Fruit fly (Drosophila melanogaster) whole organism, embryonic: ENCODE data around the gene Tfb4.

Experiments used
- ATbp ChIP-seq: fragments of 200-800 bp; sonication (Bioruptor generic); optimal IDR thresholded peaks from 2 replicates; lab custom pipeline; 2017; ENCODE audit warnings: missing biosample characterization, mild to moderate bottlenecking, missing genetic modification characterization, missing genetic modification reagents
- Antp ChIP-seq: fragments of 200-800 bp; sonication (Bioruptor generic); optimal IDR thresholded peaks from 3 replicates; lab custom pipeline; 2016; ENCODE audit warnings: missing biosample characterization, missing genetic modification characterization
- Awh ChIP-seq: fragments of 200-800 bp; sonication (Bioruptor generic); IDR thresholded peaks from 2 replicates; pipeline ENCODE4, ENCODE4 v1.3.6; 2022; ENCODE audit warnings: missing biosample characterization, missing genetic modification characterization
- B-H1 ChIP-seq: fragments of 200-800 bp; sonication (Bioruptor generic); IDR thresholded peaks from 3 replicates; pipeline ENCODE4 v1.3.6; 2022; ENCODE audit warnings: missing biosample characterization, missing genetic modification characterization
- C15 ChIP-seq: fragments of 200-800 bp; sonication (Bioruptor generic); IDR thresholded peaks from 3 replicates; pipeline ENCODE4 v1.3.6; 2022; ENCODE audit warnings: missing biosample characterization, missing genetic modification characterization
- CG10543 ChIP-seq: fragments of 200-800 bp; sonication (Bioruptor generic); optimal IDR thresholded peaks from 3 replicates; lab custom pipeline; 2017; ENCODE audit warnings: missing biosample characterization, mild to moderate bottlenecking, missing genetic modification characterization, moderate library complexity
- CG13287 ChIP-seq: fragments of 200-800 bp; sonication (Bioruptor generic); IDR thresholded peaks from 2 replicates; pipeline ENCODE4 v1.3.6; 2022; ENCODE audit warnings: missing biosample characterization, missing genetic modification characterization; ENCODE audit not compliant: partially characterized antibody
- CG13894 ChIP-seq: fragments of 200-800 bp; sonication (Bioruptor generic); optimal IDR thresholded peaks from 3 replicates; lab custom pipeline; 2018; ENCODE audit warnings: missing biosample characterization, mild to moderate bottlenecking, missing genetic modification characterization, moderate library complexity
- CG17186 ChIP-seq: fragments of 200-800 bp; sonication (Bioruptor generic); optimal IDR thresholded peaks from 3 replicates; lab custom pipeline; 2017; ENCODE audit warnings: missing biosample characterization, missing genetic modification reagents, missing genetic modification characterization
- CG17359 ChIP-seq: fragments of 200-800 bp; sonication (Bioruptor generic); optimal IDR thresholded peaks from 3 replicates; lab custom pipeline; 2018; ENCODE audit warnings: missing biosample characterization, mild to moderate bottlenecking, missing genetic modification characterization, moderate library complexity
- CG17361 ChIP-seq: fragments of 200-800 bp; sonication (Bioruptor generic); IDR thresholded peaks from 3 replicates; pipeline ENCODE4 v1.3.6; 2022; ENCODE audit warnings: missing biosample characterization, missing genetic modification characterization
- CG18599 ChIP-seq: fragments of 200-800 bp; sonication (Bioruptor generic); optimal IDR thresholded peaks from 3 replicates; lab custom pipeline; 2017; ENCODE audit warnings: missing biosample characterization, missing genetic modification characterization, mild to moderate bottlenecking, moderate library complexity, missing genetic modification reagents
- CG2120 ChIP-seq: fragments of 200-800 bp; sonication (Bioruptor generic); optimal IDR thresholded peaks from 3 replicates; lab custom pipeline; 2016; ENCODE audit warnings: missing biosample characterization, missing genetic modification characterization
- CG2712 ChIP-seq: fragments of 200-800 bp; optimal IDR thresholded peaks from 3 replicates; lab custom pipeline; 2019; ENCODE audit warnings: missing biosample characterization, mild to moderate bottlenecking, missing genetic modification characterization, moderate library complexity
- CG31365 ChIP-seq: fragments of 200-800 bp; sonication (Bioruptor generic); optimal IDR thresholded peaks from 2 replicates; lab custom pipeline; 2018; ENCODE audit warnings: missing biosample characterization, mild to moderate bottlenecking, missing genetic modification characterization
- CG3163 ChIP-seq: fragments of 200-800 bp; sonication (Bioruptor generic); optimal IDR thresholded peaks from 3 replicates; lab custom pipeline; 2016; ENCODE audit warnings: missing biosample characterization, missing genetic modification characterization
- CG32532 ChIP-seq: fragments of 200-800 bp; sonication (Bioruptor generic); IDR thresholded peaks from 2 replicates; pipeline ENCODE4 v1.3.6; 2022; ENCODE audit warnings: missing biosample characterization, missing genetic modification characterization
- CG32767 ChIP-seq: fragments of 200-800 bp; sonication (Bioruptor generic); IDR thresholded peaks from 2 replicates; pipeline ENCODE4 v1.3.6; 2022; ENCODE audit warnings: missing biosample characterization, missing genetic modification characterization
- CG4707 ChIP-seq: fragments of 200-800 bp; sonication (Bioruptor generic); optimal IDR thresholded peaks from 2 replicates; lab custom pipeline; 2018; ENCODE audit warnings: missing biosample characterization, mild to moderate bottlenecking, missing genetic modification characterization, moderate library complexity
- D19A ChIP-seq: fragments of 200-800 bp; optimal IDR thresholded peaks from 3 replicates; lab custom pipeline; 2019; ENCODE audit warnings: missing biosample characterization, mild to moderate bottlenecking, missing genetic modification characterization, moderate library complexity
- Dip3 ChIP-seq: fragments of 200-800 bp; sonication (Bioruptor generic); optimal IDR thresholded peaks from 3 replicates; lab custom pipeline; 2016; ENCODE audit warnings: missing biosample characterization, missing genetic modification characterization
- Fer1 ChIP-seq: fragments of 200-800 bp; sonication (Bioruptor generic); optimal IDR thresholded peaks from 2 replicates; lab custom pipeline; 2017; ENCODE audit warnings: missing biosample characterization, mild to moderate bottlenecking, missing genetic modification characterization
- HLHmδ ChIP-seq: fragments of 200-800 bp; sonication (Bioruptor generic); optimal IDR thresholded peaks from 2 replicates; lab custom pipeline; 2018; ENCODE audit warnings: missing biosample characterization, mild to moderate bottlenecking, missing genetic modification characterization, moderate library complexity
- Hey ChIP-seq: fragments of 200-800 bp; sonication (Bioruptor generic); optimal IDR thresholded peaks from 3 replicates; lab custom pipeline; 2018; ENCODE audit warnings: missing biosample characterization, mild to moderate bottlenecking, missing genetic modification characterization
- Hsf ChIP-seq: fragments of 200-800 bp; sonication (Bioruptor generic); optimal IDR thresholded peaks from 3 replicates; lab custom pipeline; 2016; ENCODE audit warnings: missing biosample characterization, missing genetic modification characterization
- Scr ChIP-seq: fragments of 200-800 bp; sonication (Bioruptor generic); IDR thresholded peaks from 2 replicates; pipeline ENCODE4 v1.3.6; 2022; ENCODE audit warnings: missing biosample characterization, missing genetic modification characterization; ENCODE audit not compliant: partially characterized antibody
- Sox102F ChIP-seq: fragments of 200-800 bp; sonication (Bioruptor generic); optimal IDR thresholded peaks from 2 replicates; lab custom pipeline; 2018; ENCODE audit warnings: missing biosample characterization, mild to moderate bottlenecking, missing genetic modification characterization, moderate library complexity
- Trl ChIP-seq, 3 experiments: fragments of >200 bp in 2 of 3; fragments of 200-800 bp in 1 of 3; sonication (Bioruptor generic) in 1 of 3; optimal IDR thresholded peaks; 2 replicates in 1 of 3; 3 replicates in 2 of 3; lab custom pipeline; 2016 to 2017; ENCODE audit warnings: missing biosample characterization in 1 of 3, missing genetic modification characterization in 1 of 3
- ase ChIP-seq: fragments of 200-800 bp; sonication (Bioruptor generic); IDR thresholded peaks from 3 replicates; pipeline ENCODE4 v1.3.6; 2022; ENCODE audit warnings: missing biosample characterization, missing genetic modification characterization
- ci ChIP-seq: fragments of 200-800 bp; sonication (Bioruptor generic); IDR thresholded peaks from 3 replicates; pipeline ENCODE4 v1.3.6; 2022; ENCODE audit warnings: missing biosample characterization, missing genetic modification characterization
- crol ChIP-seq: fragments of 200-800 bp; sonication (Bioruptor generic); IDR thresholded peaks from 2 replicates; pipeline ENCODE4 v1.3.6; 2022; ENCODE audit warnings: missing biosample characterization, missing genetic modification characterization
- dm ChIP-seq: fragments of 200-800 bp; sonication (Bioruptor generic); optimal IDR thresholded peaks from 3 replicates; lab custom pipeline; 2016; ENCODE audit warnings: missing biosample characterization, missing genetic modification characterization
- fd102C ChIP-seq: fragments of 200-800 bp; sonication (Bioruptor generic); optimal IDR thresholded peaks from 2 replicates; lab custom pipeline; 2018; ENCODE audit warnings: missing biosample characterization, mild to moderate bottlenecking, missing genetic modification characterization, moderate library complexity
- gce ChIP-seq: fragments of 200-800 bp; sonication (Bioruptor generic); IDR thresholded peaks from 3 replicates; pipeline ENCODE4 v1.3.6; 2022; ENCODE audit warnings: missing biosample characterization, missing genetic modification characterization
- gem ChIP-seq: fragments of 200-800 bp; sonication (Bioruptor generic); optimal IDR thresholded peaks from 2 replicates; lab custom pipeline; 2019; ENCODE audit warnings: missing biosample characterization, mild to moderate bottlenecking, missing genetic modification characterization, moderate library complexity
- gsb-n ChIP-seq: fragments of 200-800 bp; sonication (Bioruptor generic); optimal IDR thresholded peaks from 3 replicates; lab custom pipeline; 2018; ENCODE audit warnings: missing biosample characterization, mild to moderate bottlenecking, missing genetic modification characterization
- hkb ChIP-seq, 2 experiments: fragments of 200-800 bp in 1 of 2; fragments of >200 bp in 1 of 2; sonication (Bioruptor generic) in 1 of 2; IDR thresholded peaks in 1 of 2; optimal IDR thresholded peaks in 1 of 2; 2 replicates each; pipeline versions ENCODE4 v1.3.6 to Lab custom; 2017 to 2022; ENCODE audit warnings: missing biosample characterization in 1 of 2, missing genetic modification characterization in 1 of 2
- kah ChIP-seq: fragments of 200-800 bp; sonication (Bioruptor generic); optimal IDR thresholded peaks from 2 replicates; lab custom pipeline; 2018; ENCODE audit warnings: missing biosample characterization, mild to moderate bottlenecking, missing genetic modification characterization
- lola ChIP-seq, 3 experiments: fragments of >200 bp in 2 of 3; fragments of 200-800 bp in 1 of 3; sonication (Bioruptor generic) in 1 of 3; optimal IDR thresholded peaks; 2 replicates each; lab custom pipeline; 2017 to 2019; ENCODE audit warnings: missing biosample characterization in 3 of 3, missing genetic modification characterization in 3 of 3, mild to moderate bottlenecking in 1 of 3, moderate library complexity in 1 of 3
- nmo ChIP-seq: fragments of 200-800 bp; sonication (Bioruptor generic); optimal IDR thresholded peaks from 2 replicates; lab custom pipeline; 2018; ENCODE audit warnings: missing biosample characterization, mild to moderate bottlenecking, missing genetic modification characterization, moderate library complexity
- pros ChIP-seq: fragments of 200-800 bp; sonication (Bioruptor generic); optimal IDR thresholded peaks from 3 replicates; lab custom pipeline; 2019; ENCODE audit warnings: missing biosample characterization, mild to moderate bottlenecking, missing genetic modification characterization, moderate library complexity
- ro ChIP-seq: fragments of 200-800 bp; sonication (Bioruptor generic); IDR thresholded peaks from 2 replicates; pipeline ENCODE4 v1.3.6; 2022; ENCODE audit warnings: missing biosample characterization, missing genetic modification characterization
- sens ChIP-seq: fragments of 200-800 bp; sonication (Bioruptor generic); peaks from one replicate; lab custom pipeline; 2016; ENCODE audit warnings: missing biosample characterization, missing genetic modification characterization
- slbo ChIP-seq: fragments of 200-800 bp; sonication (Bioruptor generic); IDR thresholded peaks from 2 replicates; pipeline ENCODE4 v1.3.6; 2022; ENCODE audit warnings: missing biosample characterization, missing genetic modification characterization
- sob ChIP-seq: fragments of 200-800 bp; sonication (Bioruptor generic); IDR thresholded peaks from 2 replicates; pipeline ENCODE4 v1.3.6; 2022; ENCODE audit warnings: missing biosample characterization, missing genetic modification characterization
- sr ChIP-seq: fragments of 200-800 bp; sonication (Bioruptor generic); IDR thresholded peaks from 3 replicates; pipeline ENCODE4 v1.3.6; 2022; ENCODE audit warnings: missing biosample characterization, missing genetic modification characterization
- vnd ChIP-seq: fragments of 200-800 bp; sonication (Bioruptor generic); IDR thresholded peaks from 3 replicates; pipeline ENCODE4 v1.3.6; 2022; ENCODE audit warnings: missing biosample characterization, missing genetic modification characterization; ENCODE audit not compliant: partially characterized antibody
- z ChIP-seq: fragments of 200-800 bp; sonication (Bioruptor generic); IDR thresholded peaks from 3 replicates; pipeline ENCODE4 v1.3.6; 2022; ENCODE audit warnings: missing biosample characterization, missing genetic modification characterization

Tfb4 gene

dm6 chr2L:1142730-1143281 is 7.7 kb downstream of the Tfb4 start, which contains the start of gene MFS3 (continued):
- TF ChIP-seq CG17359 (peak; percentile 32), CG2120 (GFP tag; lab: Kevin White, UChicago) (peak; percentile 18), ase (GFP tag; lab: Robert Waterston, UW) (0 out of 3 replicates have a peak, but pooled peaks have one; percentile 12), kah (GFP tag; lab: Kevin White, UChicago) (no peak), fd102C (GFP tag; lab: Kevin White, UChicago) (no peak), hkb (optimal IDR thresholded peaks at IDR 0.05; lab: Kevin White, UChicago) (no peak), hkb (GFP tag; IDR thresholded peaks at IDR 0.05; lab: Robert Waterston, UW) (0 out of 2 replicates have a peak, but pooled peaks have one; percentile 10), CG32767 (GFP tag; lab: Robert Waterston, UW) (no peak), Fer1 (GFP tag; lab: Kevin White, UChicago) (peak; percentile 62), CG3163 (GFP tag; lab: Kevin White, UChicago) (peak; percentile 19), Dip3 (GFP tag; lab: Kevin White, UChicago) (peak; percentile 0), lola (GFP tag; optimal IDR thresholded peaks at IDR 0.05; lab: Kevin White, UChicago) (no peak), Hey (peak; percentile 13), CG10543 (peak; percentile 75), CG31365 (tag; lab: Kevin White, UChicago) (no peak), HLHmδ (GFP tag; lab: Kevin White, UChicago) (peak; percentile 37), Hsf (GFP tag; lab: Kevin White, UChicago) (peak; percentile 28), sr (peak; percentile 98), dm (GFP tag; lab: Kevin White, UChicago) (peak; percentile 6), vnd (GFP tag; lab: Robert Waterston, UW) (no peak), ci (GFP tag; lab: Robert Waterston, UW) (peak; percentile 54; the same call in 2 of the 3 replicates), B-H1 (GFP tag; lab: Robert Waterston, UW) (no peak), C15 (GFP tag; lab: Robert Waterston, UW) (0 out of 3 replicates have a peak, but pooled peaks have one; percentile 4), slbo (peak; percentile 25; the same call in 1 of the 2 replicates), CG18599 (GFP tag; lab: Kevin White, UChicago) (peak; percentile 46), z (GFP tag; lab: Robert Waterston, UW) (0 out of 3 replicates have a peak, but pooled peaks have one; percentile 12), CG17361 (GFP tag; lab: Robert Waterston, UW) (peak; percentile 22; the same call in 1 of the 3 replicates), nmo (peak; percentile 7), Trl (optimal IDR thresholded peaks at IDR 0.05; lab: Kevin White, UChicago) (peak in 1 of 2 experiments; percentile 3), Trl (GFP tag; optimal IDR thresholded peaks at IDR 0.05; lab: Kevin White, UChicago) (no peak), CG13894 (tag; lab: Kevin White, UChicago) (peak; percentile 81), crol (GFP tag; lab: Robert Waterston, UW) (no peak), gsb-n (tag; lab: Kevin White, UChicago) (no peak), gem (tag; lab: Kevin White, UChicago) (no peak), CG4707 (GFP tag; lab: Kevin White, UChicago) (no peak), CG32532 (GFP tag; lab: Robert Waterston, UW) (peak; percentile 13; the same call in 1 of the 2 replicates), CG2712 (no peak), gce (GFP tag; lab: Robert Waterston, UW) (0 out of 3 replicates have a peak, but pooled peaks have one; percentile 32), ATbp (GFP tag; lab: Kevin White, UChicago) (no peak), sens (GFP tag; lab: Kevin White, UChicago) (peak; percentile 57), CG13287 (GFP tag; lab: Robert Waterston, UW) (peak; percentile 43; the same call in 1 of the 2 replicates), Scr (GFP tag; lab: Robert Waterston, UW) (no peak), pros (peak; percentile 79), D19A (tag; lab: Kevin White, UChicago) (peak; percentile 88), ro (GFP tag; lab: Robert Waterston, UW) (no peak), sob (0 out of 2 replicates have a peak, but pooled peaks have one; percentile 26), Awh (GFP tag; lab: Robert Waterston, UW) (no peak), CG17186 (GFP tag; lab: Kevin White, UChicago) (no peak), Sox102F (GFP tag; lab: Kevin White, UChicago) (no peak), Antp (GFP tag; lab: Kevin White, UChicago) (no peak)
